Worm (Caenorhabditis elegans) whole organism, L4 larva: ENCODE data around the gene mom-2.

ENCODE experiments used
- D1046.2 ChIP-seq: fragments of 200-800 bp; sonication (Bioruptor generic); IDR thresholded peaks from 2 replicates; pipeline ENCODE4 v1.3.6; 2022; ENCODE audit warnings: missing genetic modification characterization, missing compliant biosample characterization
- F26F4.8 ChIP-seq: fragments of 200-800 bp; sonication (Bioruptor generic); conservative IDR thresholded peaks from 2 replicates; pipeline ENCODE4 v1.3.6; 2022; ENCODE audit warnings: missing genetic modification characterization, missing compliant biosample characterization
- F44E2.7 ChIP-seq: fragments of 200-800 bp; sonication (Bioruptor generic); IDR thresholded peaks from 2 replicates; pipeline ENCODE4 v2.1.2; 2022; ENCODE audit warnings: missing genetic modification characterization, missing compliant biosample characterization
- T20F7.1 ChIP-seq: fragments of 200-800 bp; sonication (Bioruptor generic); optimal IDR thresholded peaks from 2 replicates; lab custom pipeline; 2018; ENCODE audit warnings: mild to moderate bottlenecking, missing genetic modification characterization, missing compliant biosample characterization
- Y105C5A.15 ChIP-seq: fragments of 200-800 bp; sonication (Bioruptor generic); IDR thresholded peaks from 2 replicates; pipeline ENCODE4 v1.3.6; 2022; ENCODE audit warnings: missing genetic modification characterization, missing compliant biosample characterization
- aha-1 ChIP-seq: fragments of 150-350 bp; peaks from one replicate; lab custom pipeline; 2014; ENCODE audit warnings: missing biosample characterization, missing genetic modification characterization
- attf-4 ChIP-seq: sonication (generic microtip); optimal IDR thresholded peaks from 3 replicates; lab custom pipeline; 2017; ENCODE audit warnings: missing biosample characterization, missing genetic modification characterization
- ceh-32 ChIP-seq: sonication (generic microtip); optimal IDR thresholded peaks from 2 replicates; lab custom pipeline; 2016; ENCODE audit warnings: mild to moderate bottlenecking, missing genetic modification characterization, missing compliant biosample characterization; ENCODE audit not compliant: poor library complexity
- ceh-82 ChIP-seq: sonication (generic microtip); optimal IDR thresholded peaks from 2 replicates; lab custom pipeline; 2017; ENCODE audit warnings: missing biosample characterization, missing genetic modification characterization
- cey-2 ChIP-seq: sonication (generic microtip); optimal IDR thresholded peaks from 3 replicates; lab custom pipeline; 2017; ENCODE audit warnings: missing genetic modification characterization, mild to moderate bottlenecking, missing compliant biosample characterization, antibody characterized with exemption, borderline replicate concordance; ENCODE audit not compliant: insufficient read depth
- daf-12 ChIP-seq: fragments of 150-350 bp; optimal IDR thresholded peaks from 2 replicates; lab custom pipeline; 2014; ENCODE audit warnings: missing biosample characterization, missing genetic modification reagents, missing genetic modification characterization
- daf-8 ChIP-seq: fragments of 200-800 bp; sonication (Bioruptor generic); IDR thresholded peaks from 2 replicates; pipeline ENCODE4 v1.3.6; 2022; ENCODE audit warnings: missing genetic modification characterization, missing compliant biosample characterization
- dmd-8 ChIP-seq: fragments of 200-800 bp; sonication (Bioruptor generic); IDR thresholded peaks from 2 replicates; pipeline ENCODE4 v1.3.6; 2022; ENCODE audit warnings: missing genetic modification characterization, missing compliant biosample characterization
- dmd-9 ChIP-seq: fragments of 200-800 bp; sonication (Bioruptor generic); IDR thresholded peaks from 2 replicates; pipeline ENCODE4 v1.3.6; 2022; ENCODE audit warnings: missing genetic modification reagents, missing genetic modification characterization, missing compliant biosample characterization
- dpl-1 ChIP-seq: fragments of 150-350 bp; optimal IDR thresholded peaks from 2 replicates; lab custom pipeline; 2014; ENCODE audit warnings: missing biosample characterization, missing genetic modification reagents, missing genetic modification characterization
- hlh-11 ChIP-seq: fragments of 200-800 bp; sonication (Bioruptor generic); optimal IDR thresholded peaks from 2 replicates; lab custom pipeline; 2018; ENCODE audit warnings: mild to moderate bottlenecking, missing genetic modification characterization, missing compliant biosample characterization
- lim-7 ChIP-seq: fragments of 200-800 bp; sonication (Bioruptor generic); IDR thresholded peaks from 2 replicates; pipeline ENCODE4 v1.3.6; 2022; ENCODE audit warnings: missing genetic modification characterization, missing compliant biosample characterization
- lin-1 ChIP-seq: fragments of 200-800 bp; sonication (Bioruptor generic); IDR thresholded peaks from 2 replicates; pipeline ENCODE4 v1.3.6; 2022; ENCODE audit warnings: missing genetic modification reagents, missing genetic modification characterization, missing compliant biosample characterization
- lin-13 ChIP-seq: fragments of 150-350 bp; optimal IDR thresholded peaks from 2 replicates; lab custom pipeline; 2014; ENCODE audit warnings: missing biosample characterization, missing genetic modification reagents, missing genetic modification characterization
- madf-5 ChIP-seq, 2 experiments: fragments of 200-800 bp; sonication (Bioruptor generic); IDR thresholded peaks; 2 replicates each; pipeline ENCODE4 v1.3.6; 2022; ENCODE audit warnings: missing compliant biosample characterization in 2 of 2, missing genetic modification characterization in 2 of 2
- madf-9 ChIP-seq: fragments of 200-800 bp; sonication (Bioruptor generic); conservative IDR thresholded peaks from 2 replicates; pipeline ENCODE4 v1.3.6; 2022; ENCODE audit warnings: missing genetic modification reagents, missing genetic modification characterization, missing compliant biosample characterization
- mdt-29 ChIP-seq: fragments of 200-800 bp; sonication (Bioruptor generic); IDR thresholded peaks from 2 replicates; pipeline ENCODE4 v1.3.6; 2022; ENCODE audit warnings: missing genetic modification reagents, missing genetic modification characterization, missing compliant biosample characterization
- mes-2 ChIP-seq: sonication (generic microtip); optimal IDR thresholded peaks from 2 replicates; lab custom pipeline; 2016; ENCODE audit warnings: missing genotype, mild to moderate bottlenecking, missing genetic modification characterization, missing compliant biosample characterization; ENCODE audit not compliant: poor library complexity, severe bottlenecking
- nhr-102 ChIP-seq: sonication (generic microtip); optimal IDR thresholded peaks from 2 replicates; lab custom pipeline; 2016; ENCODE audit warnings: mild to moderate bottlenecking, missing genetic modification characterization, moderate library complexity, missing compliant biosample characterization
- nhr-237 ChIP-seq: sonication (generic microtip); optimal IDR thresholded peaks from 2 replicates; lab custom pipeline; 2017; ENCODE audit warnings: missing biosample characterization, missing genetic modification characterization
- nhr-25 ChIP-seq: sonication (generic microtip); optimal IDR thresholded peaks from 2 replicates; lab custom pipeline; 2017; ENCODE audit warnings: missing genetic modification characterization, mild to moderate bottlenecking, missing compliant biosample characterization, antibody characterized with exemption, moderate library complexity, borderline replicate concordance; ENCODE audit not compliant: insufficient read depth
- nhr-28 ChIP-seq: fragments of 150-350 bp; optimal IDR thresholded peaks from 2 replicates; lab custom pipeline; 2014; ENCODE audit warnings: missing biosample characterization, missing genetic modification characterization
- nhr-6 ChIP-seq: fragments of 150-350 bp; optimal IDR thresholded peaks from 2 replicates; lab custom pipeline; 2014; ENCODE audit warnings: missing biosample characterization, missing genetic modification characterization
- nhr-76 ChIP-seq: fragments of 150-350 bp; optimal IDR thresholded peaks from 2 replicates; lab custom pipeline; 2014; ENCODE audit warnings: missing biosample characterization, missing genetic modification characterization
- pha-4 ChIP-seq, 2 experiments: fragments of 150-350 bp in 1 of 2; fragments of 200-800 bp in 1 of 2; sonication (Bioruptor generic) in 1 of 2; IDR thresholded peaks in 1 of 2; optimal IDR thresholded peaks in 1 of 2; 2 replicates each; pipeline versions ENCODE4 v1.3.6 to Lab custom; 2014 to 2022; ENCODE audit warnings: missing genetic modification characterization in 2 of 2, missing genetic modification reagents in 2 of 2, missing biosample characterization in 1 of 2, missing compliant biosample characterization in 1 of 2
- sdz-12 ChIP-seq: fragments of 200-800 bp; sonication (Bioruptor generic); optimal IDR thresholded peaks from 2 replicates; lab custom pipeline; 2018; ENCODE audit warnings: mild to moderate bottlenecking, missing genetic modification characterization, missing compliant biosample characterization
- set-16 ChIP-seq: fragments of 200-800 bp; sonication (Bioruptor generic); IDR thresholded peaks from 2 replicates; pipeline ENCODE4 v1.3.6; 2022; ENCODE audit warnings: missing genetic modification reagents, missing genetic modification characterization, missing compliant biosample characterization
- snpc-1.2 ChIP-seq: fragments of 200-800 bp; sonication (Bioruptor generic); IDR thresholded peaks from 2 replicates; pipeline ENCODE4 v1.3.6; 2022; ENCODE audit warnings: missing genetic modification reagents, missing genetic modification characterization, missing compliant biosample characterization
- spr-1 ChIP-seq: sonication (generic microtip); optimal IDR thresholded peaks from 2 replicates; lab custom pipeline; 2016; ENCODE audit warnings: mild to moderate bottlenecking, missing genetic modification characterization, missing compliant biosample characterization
- tra-1 ChIP-seq: fragments of 200-800 bp; sonication (Bioruptor generic); IDR thresholded peaks from 2 replicates; pipeline ENCODE4 v1.3.6; 2022; ENCODE audit warnings: missing genetic modification reagents, missing genetic modification characterization, missing compliant biosample characterization
- unc-62 ChIP-seq, 3 experiments: fragments of 150-350 bp in 1 of 3; sonication (generic microtip); optimal IDR thresholded peaks in 2 of 3; peaks in 1 of 3; 1 replicate in 1 of 3; 2 replicates in 2 of 3; lab custom pipeline; 2014 to 2017; ENCODE audit warnings: missing biosample characterization in 3 of 3, missing genetic modification characterization in 3 of 3, missing genetic modification reagents in 3 of 3, missing genotype in 1 of 3
- zag-1 ChIP-seq: fragments of 150-350 bp; optimal IDR thresholded peaks from 2 replicates; lab custom pipeline; 2014; ENCODE audit warnings: missing biosample characterization, missing genetic modification characterization
- zfp-2 ChIP-seq: sonication (generic microtip); optimal IDR thresholded peaks from 2 replicates; lab custom pipeline; 2016; ENCODE audit warnings: mild to moderate bottlenecking, missing genetic modification characterization, missing compliant biosample characterization
- zip-11 ChIP-seq: fragments of 200-800 bp; sonication (Bioruptor generic); IDR thresholded peaks from 2 replicates; pipeline ENCODE4 v1.3.6; 2022; ENCODE audit warnings: missing genetic modification characterization, missing compliant biosample characterization
- zip-2 ChIP-seq: fragments of 150-350 bp; optimal IDR thresholded peaks from 2 replicates; lab custom pipeline; 2014; ENCODE audit warnings: missing biosample characterization, missing genetic modification characterization

mom-2 gene

DNA sequence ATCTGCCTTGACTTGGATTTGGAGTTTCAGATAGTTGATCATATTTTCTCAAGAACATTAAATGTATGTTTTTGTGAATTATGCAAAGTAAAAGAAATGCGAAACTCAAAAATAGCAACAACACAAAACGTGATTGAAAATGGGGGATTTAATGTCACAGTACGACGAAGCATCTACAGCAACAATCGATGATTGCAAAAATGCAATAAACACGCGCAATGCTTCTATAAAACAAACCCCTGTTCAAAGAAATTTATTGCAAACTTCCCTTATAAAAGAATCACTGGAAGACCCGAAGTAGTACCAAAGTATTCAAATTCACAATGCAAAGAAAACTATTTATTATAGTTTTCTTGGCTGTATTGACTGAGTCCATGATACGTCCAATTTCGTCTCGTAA, 37.7 kb upstream of the mom-2 start, which contains the start of gene clec-219:
clec-219 (plus strand) TSS at position 301 of the 400 bp plus-strand sequence.
- TF ChIP-seq zfp-2 (tag; lab: Kevin White, UChicago): no peak
- no peak for TF ChIP-seq daf-12 (tag; lab: Kevin White, UChicago)
- no peak for TF ChIP-seq mdt-29 (GFP tag; lab: Robert Waterston, UW)
- no peak for TF ChIP-seq T20F7.1
- TF ChIP-seq nhr-102 (tag; lab: Kevin White, UChicago): no peak

DNA sequence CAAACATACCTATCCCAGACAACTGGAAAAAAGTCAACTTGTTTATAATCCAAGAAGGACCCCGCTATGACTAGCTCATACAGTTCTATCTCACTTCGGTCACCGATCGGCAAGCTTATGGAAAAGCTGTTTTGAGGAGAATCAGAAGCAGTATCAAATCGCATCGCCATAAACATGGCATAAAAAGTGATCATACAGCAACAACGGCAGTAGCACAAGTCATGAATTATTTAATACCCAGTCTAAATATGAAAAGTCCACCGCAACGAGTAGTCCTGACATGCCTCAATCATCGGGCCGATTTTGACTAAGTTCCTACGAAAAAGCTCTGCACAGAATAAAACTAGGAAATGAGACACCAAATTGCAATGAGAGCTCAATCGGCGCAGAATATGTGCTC, 32.2 kb upstream of the mom-2 start:
- no peak for TF ChIP-seq ceh-82 (tag; lab: Kevin White, UChicago)
- TF ChIP-seq mes-2 (tag; lab: Kevin White, UChicago): no peak
- no peak for TF ChIP-seq lin-13
- no peak for TF ChIP-seq zag-1 (tag; lab: Kevin White, UChicago)
- no peak for TF ChIP-seq nhr-76 (tag; lab: Kevin White, UChicago)
- no peak for TF ChIP-seq nhr-25 (tag; lab: Kevin White, UChicago)
- peak in 1 of 2 experiments; percentile 69 for TF ChIP-seq unc-62 (GFP tag; optimal IDR thresholded peaks at IDR 0.05 in 1 of 2; lab: Kevin White, UChicago)
- no peak for TF ChIP-seq unc-62 (tag; optimal IDR thresholded peaks at IDR 0.05; lab: Kevin White, UChicago)
- TF ChIP-seq aha-1: peak; percentile 95
- no peak for TF ChIP-seq zip-11 (GFP tag; lab: Robert Waterston, UW)
- TF ChIP-seq lin-1 (GFP tag; lab: Robert Waterston, UW): no peak
- TF ChIP-seq, all 104 proteins: peak for 2

ce11 chrV:8325906-8326305, 29.9 kb upstream of the mom-2 start:
- TF ChIP-seq nhr-28 (tag; lab: Kevin White, UChicago): no peak
- TF ChIP-seq zip-2 (tag; lab: Kevin White, UChicago): no peak
- TF ChIP-seq set-16: peak; percentile 74
- no peak for TF ChIP-seq tra-1
- no peak for TF ChIP-seq mdt-29 (GFP tag; lab: Robert Waterston, UW)
- TF ChIP-seq sdz-12 (GFP tag; lab: Kevin White, UChicago): no peak

DNA sequence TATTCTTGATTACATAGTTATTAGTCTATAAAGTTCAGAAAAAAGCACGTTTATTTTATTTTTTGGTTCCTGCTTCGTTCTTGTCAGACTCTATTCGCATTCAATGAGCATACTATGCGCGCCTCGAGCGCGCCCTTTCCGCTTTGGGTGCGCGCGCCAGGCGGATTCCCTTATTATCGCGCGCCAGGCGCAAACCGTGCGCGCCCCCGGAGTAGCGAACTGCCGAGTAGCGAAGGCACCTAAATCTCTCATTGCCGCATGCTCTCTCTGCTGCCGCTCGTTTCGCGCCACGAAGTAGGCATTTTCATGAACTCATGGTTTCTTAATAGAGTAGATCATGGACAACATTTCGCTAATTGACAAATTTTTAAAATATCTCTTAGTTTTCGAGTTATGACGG, 28.7 kb upstream of the mom-2 start:
- peak; percentile 89 for TF ChIP-seq set-16
- no peak for TF ChIP-seq zip-2 (tag; lab: Kevin White, UChicago)

ce11 chrV:8329390-8329789, 26.4 kb upstream of the mom-2 start:
- TF ChIP-seq D1046.2 (0 out of 2 replicates have a peak, but pooled peaks have one; percentile 68), lim-7 (GFP tag; lab: Robert Waterston, UW) (peak; percentile 70), madf-5 (GFP tag; IDR thresholded peaks at IDR 0.05; lab: Robert Waterston, UW) (peak in 1 of 2 experiments; percentile 50; a peak in 1 of 4 replicates), madf-9 (GFP tag; lab: Robert Waterston, UW) (0 out of 2 replicates have a peak, but pooled peaks have one; percentile 47), snpc-1.2 (GFP tag; lab: Robert Waterston, UW) (0 out of 2 replicates have a peak, but pooled peaks have one; percentile 29), dmd-8 (GFP tag; lab: Robert Waterston, UW) (peak; percentile 72; the same call in 1 of the 2 replicates), F44E2.7 (GFP tag; lab: Robert Waterston, UW) (0 out of 2 replicates have a peak, but pooled peaks have one; percentile 38), Y105C5A.15 (GFP tag; lab: Robert Waterston, UW) (0 out of 2 replicates have a peak, but pooled peaks have one; percentile 57), F26F4.8 (peak; percentile 84)

ce11 chrV:8334360-8334759, 21.4 kb upstream of the mom-2 start, which contains the start of gene tmd-2:
TSS of gene tmd-2 (plus strand) at chrV:8334660.
- TF ChIP-seq zfp-2 (tag; lab: Kevin White, UChicago) (no peak), spr-1 (tag; lab: Kevin White, UChicago) (no peak), pha-4 (GFP tag; IDR thresholded peaks at IDR 0.05; lab: Robert Waterston, UW) (no peak), pha-4 (tag; optimal IDR thresholded peaks at IDR 0.05; lab: Kevin White, UChicago) (no peak), nhr-237 (no peak), hlh-11 (tag; lab: Kevin White, UChicago) (no peak), nhr-28 (tag; lab: Kevin White, UChicago) (no peak), D1046.2 (no peak), dmd-9 (no peak), nhr-6 (tag; lab: Kevin White, UChicago) (no peak), cey-2 (no peak), Y105C5A.15 (GFP tag; lab: Robert Waterston, UW) (no peak), ceh-32 (tag; lab: Kevin White, UChicago) (no peak), dpl-1 (GFP tag; lab: Kevin White, UChicago) (no peak), daf-8 (no peak), attf-4 (tag; lab: Kevin White, UChicago) (no peak), lin-13 (no peak)
